Fruit fly (Drosophila melanogaster) whole organism, embryonic: ENCODE results near the gene Jhbp3.
A peak's percentile ranks its signal among the peaks of the same experiment; 100 is the strongest.

ENCODE experiments used
- ATbp ChIP-seq: fragments of 200-800 bp; sonication (Bioruptor generic); optimal IDR thresholded peaks from 2 replicates; lab custom pipeline; 2017; ENCODE audit warnings: missing biosample characterization, mild to moderate bottlenecking, missing genetic modification characterization, missing genetic modification reagents
- Asciz ChIP-seq: fragments of 200-800 bp; sonication (Bioruptor generic); optimal IDR thresholded peaks from 2 replicates; lab custom pipeline; 2017; ENCODE audit warnings: missing biosample characterization, mild to moderate bottlenecking, missing genetic modification characterization, missing genetic modification reagents
- Blimp-1 ChIP-seq: fragments of 200-800 bp; sonication (Bioruptor generic); optimal IDR thresholded peaks from 3 replicates; lab custom pipeline; 2018; ENCODE audit warnings: missing biosample characterization, missing genetic modification characterization, mild to moderate bottlenecking, moderate library complexity, missing genetic modification reagents
- CG10321 ChIP-seq: fragments of 200-800 bp; sonication (Bioruptor generic); IDR thresholded peaks from 2 replicates; pipeline ENCODE4 v1.3.6; 2022; ENCODE audit warnings: missing biosample characterization, missing genetic modification characterization
- CG10979 ChIP-seq: fragments of 200-800 bp; sonication (Bioruptor generic); optimal IDR thresholded peaks from 2 replicates; lab custom pipeline; 2018; ENCODE audit warnings: missing biosample characterization, mild to moderate bottlenecking, missing genetic modification characterization, moderate library complexity
- CG11093 ChIP-seq: fragments of 200-800 bp; sonication (Bioruptor generic); IDR thresholded peaks from 3 replicates; pipeline ENCODE4 v1.3.6; 2022; ENCODE audit warnings: missing biosample characterization, missing genetic modification characterization
- CG11504 ChIP-seq: fragments of 200-800 bp; sonication (Bioruptor generic); optimal IDR thresholded peaks from 3 replicates; lab custom pipeline; 2019; ENCODE audit warnings: missing biosample characterization, mild to moderate bottlenecking, missing genetic modification characterization, moderate library complexity
- CG12299 ChIP-seq: fragments of 200-800 bp; sonication (Bioruptor generic); optimal IDR thresholded peaks from 2 replicates; lab custom pipeline; 2018; ENCODE audit warnings: missing biosample characterization, mild to moderate bottlenecking, missing genetic modification characterization
- CG13287 ChIP-seq: fragments of 200-800 bp; sonication (Bioruptor generic); IDR thresholded peaks from 2 replicates; pipeline ENCODE4 v1.3.6; 2022; ENCODE audit warnings: missing biosample characterization, missing genetic modification characterization; ENCODE audit not compliant: partially characterized antibody
- CG16863 ChIP-seq: fragments of 200-800 bp; sonication (Bioruptor generic); optimal IDR thresholded peaks from 3 replicates; lab custom pipeline; 2016; ENCODE audit warnings: missing biosample characterization, missing genetic modification characterization
- CG18262 ChIP-seq: fragments of 200-800 bp; optimal IDR thresholded peaks from 3 replicates; lab custom pipeline; 2019; ENCODE audit warnings: missing biosample characterization, mild to moderate bottlenecking, missing genetic modification characterization, moderate library complexity
- CG3065 ChIP-seq: fragments of 200-800 bp; sonication (Bioruptor generic); optimal IDR thresholded peaks from 2 replicates; lab custom pipeline; 2016; ENCODE audit warnings: missing biosample characterization, missing genetic modification characterization
- CG31224 ChIP-seq: fragments of 200-800 bp; sonication (Bioruptor generic); IDR thresholded peaks from 2 replicates; pipeline ENCODE4 v1.3.6; 2022; ENCODE audit warnings: missing biosample characterization, missing genetic modification characterization
- CG31365 ChIP-seq: fragments of 200-800 bp; sonication (Bioruptor generic); optimal IDR thresholded peaks from 2 replicates; lab custom pipeline; 2018; ENCODE audit warnings: missing biosample characterization, mild to moderate bottlenecking, missing genetic modification characterization
- CG32767 ChIP-seq: fragments of 200-800 bp; sonication (Bioruptor generic); IDR thresholded peaks from 2 replicates; pipeline ENCODE4 v1.3.6; 2022; ENCODE audit warnings: missing biosample characterization, missing genetic modification characterization
- CG3407 ChIP-seq: fragments of 200-800 bp; sonication (Bioruptor generic); optimal IDR thresholded peaks from 2 replicates; lab custom pipeline; 2018; ENCODE audit warnings: missing biosample characterization, mild to moderate bottlenecking, missing genetic modification characterization
- CG6175 ChIP-seq: fragments of 200-800 bp; sonication (Bioruptor generic); IDR thresholded peaks from 3 replicates; pipeline ENCODE4 v1.3.6; 2022; ENCODE audit warnings: missing biosample characterization, missing genetic modification characterization
- CG6689 ChIP-seq: fragments of 200-800 bp; sonication (Bioruptor generic); IDR thresholded peaks from 2 replicates; pipeline ENCODE4 v1.3.6; 2022; ENCODE audit warnings: missing biosample characterization, missing genetic modification characterization
- CG7271 ChIP-seq: fragments of 200-800 bp; sonication (Bioruptor generic); optimal IDR thresholded peaks from 2 replicates; lab custom pipeline; 2018; ENCODE audit warnings: missing biosample characterization, mild to moderate bottlenecking, missing genetic modification characterization, moderate library complexity
- CG7987 ChIP-seq: fragments of 200-800 bp; sonication (Bioruptor generic); optimal IDR thresholded peaks from 2 replicates; lab custom pipeline; 2018; ENCODE audit warnings: missing biosample characterization, mild to moderate bottlenecking, missing genetic modification characterization, moderate library complexity
- CG9817 ChIP-seq: fragments of 200-800 bp; sonication (Bioruptor generic); optimal IDR thresholded peaks from 2 replicates; lab custom pipeline; 2018; ENCODE audit warnings: missing biosample characterization, mild to moderate bottlenecking, missing genetic modification characterization, moderate library complexity
- Dip2 ChIP-seq: fragments of 200-800 bp; sonication (Bioruptor generic); IDR thresholded peaks from 2 replicates; pipeline ENCODE4 v1.3.6; 2022; ENCODE audit warnings: missing biosample characterization, missing genetic modification characterization
- Hey ChIP-seq: fragments of 200-800 bp; sonication (Bioruptor generic); optimal IDR thresholded peaks from 3 replicates; lab custom pipeline; 2018; ENCODE audit warnings: missing biosample characterization, mild to moderate bottlenecking, missing genetic modification characterization
- Hr78 ChIP-seq, 2 experiments: fragments of 200-800 bp in 1 of 2; fragments of >200 bp in 1 of 2; sonication (Bioruptor generic) in 1 of 2; optimal IDR thresholded peaks; 2 replicates each; lab custom pipeline; 2017 to 2019; ENCODE audit warnings: missing biosample characterization in 2 of 2, missing genetic modification characterization in 2 of 2, mild to moderate bottlenecking in 1 of 2, moderate library complexity in 1 of 2
- Med ChIP-seq: fragments of 200-800 bp; sonication (Bioruptor generic); peaks from one replicate; lab custom pipeline; 2016; ENCODE audit warnings: missing biosample characterization, missing genetic modification characterization, mild to moderate bottlenecking, inconsistent platforms, moderate library complexity
- Optix ChIP-seq: fragments of 200-800 bp; sonication (Bioruptor generic); IDR thresholded peaks from 3 replicates; pipeline ENCODE4 v1.3.6; 2022; ENCODE audit warnings: missing biosample characterization, missing genetic modification characterization
- Pdp1 ChIP-seq, 2 experiments: fragments of 200-800 bp; sonication (Bioruptor generic); optimal IDR thresholded peaks; 3 replicates each; lab custom pipeline; 2016; ENCODE audit warnings: missing biosample characterization in 2 of 2, missing genetic modification characterization in 2 of 2, mild to moderate bottlenecking in 1 of 2, moderate library complexity in 1 of 2
- Ptx1 ChIP-seq: fragments of 200-800 bp; sonication (Bioruptor generic); IDR thresholded peaks from 2 replicates; pipeline ENCODE4 v1.3.6; 2022; ENCODE audit warnings: missing biosample characterization, missing genetic modification characterization
- Sin3A ChIP-seq: fragments of >200 bp; optimal IDR thresholded peaks from 2 replicates; lab custom pipeline; 2018
- aop ChIP-seq: fragments of 200-800 bp; sonication (Bioruptor generic); IDR thresholded peaks from 2 replicates; pipeline ENCODE4 v1.3.6; 2022; ENCODE audit warnings: missing biosample characterization, missing genetic modification characterization
- ase ChIP-seq: fragments of 200-800 bp; sonication (Bioruptor generic); IDR thresholded peaks from 3 replicates; pipeline ENCODE4 v1.3.6; 2022; ENCODE audit warnings: missing biosample characterization, missing genetic modification characterization
- cg ChIP-seq: fragments of 200-800 bp; sonication (Bioruptor generic); optimal IDR thresholded peaks from 3 replicates; lab custom pipeline; 2019; ENCODE audit warnings: missing biosample characterization, mild to moderate bottlenecking, missing genetic modification characterization, moderate library complexity
- chif ChIP-seq, 2 experiments: fragments of 200-800 bp; sonication (Bioruptor generic); optimal IDR thresholded peaks; 3 replicates each; lab custom pipeline; 2016; ENCODE audit warnings: missing biosample characterization in 2 of 2, missing genetic modification characterization in 2 of 2
- crc ChIP-seq: fragments of 200-800 bp; sonication (Bioruptor generic); optimal IDR thresholded peaks from 2 replicates; lab custom pipeline; 2016; ENCODE audit warnings: missing biosample characterization, missing genetic modification characterization
- dimm ChIP-seq: fragments of 200-800 bp; sonication (Bioruptor generic); IDR thresholded peaks from 2 replicates; pipeline ENCODE4 v1.3.6; 2022; ENCODE audit warnings: missing biosample characterization, missing genetic modification characterization
- dpn ChIP-seq, 2 experiments: fragments of 200-800 bp; sonication (Bioruptor generic); optimal IDR thresholded peaks; 3 replicates each; lab custom pipeline; 2016; ENCODE audit warnings: missing biosample characterization in 2 of 2, missing genetic modification characterization in 2 of 2
- emc ChIP-seq: fragments of 200-800 bp; sonication (Bioruptor generic); optimal IDR thresholded peaks from 2 replicates; lab custom pipeline; 2016; ENCODE audit warnings: missing biosample characterization, missing genetic modification characterization
- eyg ChIP-seq: fragments of 200-800 bp; sonication (Bioruptor generic); optimal IDR thresholded peaks from 3 replicates; lab custom pipeline; 2016; ENCODE audit warnings: missing biosample characterization, missing genetic modification characterization
- jing ChIP-seq: fragments of 200-800 bp; sonication (Bioruptor generic); optimal IDR thresholded peaks from 2 replicates; lab custom pipeline; 2018; ENCODE audit warnings: missing biosample characterization, mild to moderate bottlenecking, missing genetic modification characterization
- luna ChIP-seq: fragments of 200-800 bp; sonication (Bioruptor generic); optimal IDR thresholded peaks from 2 replicates; lab custom pipeline; 2016; ENCODE audit warnings: missing biosample characterization, missing genetic modification characterization
- maf-S ChIP-seq: fragments of 200-800 bp; sonication (Bioruptor generic); optimal IDR thresholded peaks from 2 replicates; lab custom pipeline; 2016; ENCODE audit warnings: missing biosample characterization, missing genetic modification characterization
- nau ChIP-seq: fragments of 200-800 bp; sonication (Bioruptor generic); optimal IDR thresholded peaks from 3 replicates; lab custom pipeline; 2017; ENCODE audit warnings: missing biosample characterization, mild to moderate bottlenecking, missing genetic modification characterization, missing genetic modification reagents
- pnt ChIP-seq: fragments of 200-800 bp; sonication (Bioruptor generic); optimal IDR thresholded peaks from 3 replicates; lab custom pipeline; 2016; ENCODE audit warnings: missing biosample characterization, missing genetic modification characterization
- pzg ChIP-seq: fragments of 200-800 bp; sonication (Bioruptor generic); optimal IDR thresholded peaks from 3 replicates; lab custom pipeline; 2018; ENCODE audit warnings: missing biosample characterization, mild to moderate bottlenecking, missing genetic modification characterization, moderate library complexity
- sd ChIP-seq: fragments of 200-800 bp; sonication (Bioruptor generic); optimal IDR thresholded peaks from 3 replicates; lab custom pipeline; 2018; ENCODE audit warnings: missing biosample characterization, mild to moderate bottlenecking, missing genetic modification characterization, moderate library complexity
- tll ChIP-seq, 2 experiments: fragments of 200-800 bp in 1 of 2; fragments of >200 bp in 1 of 2; sonication (Bioruptor generic) in 1 of 2; optimal IDR thresholded peaks; 2 replicates each; lab custom pipeline; 2017 to 2019; ENCODE audit warnings: missing biosample characterization in 2 of 2, missing genetic modification characterization in 2 of 2, mild to moderate bottlenecking in 1 of 2, moderate library complexity in 1 of 2
- toy ChIP-seq: fragments of 200-800 bp; sonication (Bioruptor generic); IDR thresholded peaks from 2 replicates; pipeline ENCODE4 v1.3.6; 2022; ENCODE audit warnings: missing biosample characterization, missing genetic modification characterization
- trh ChIP-seq: fragments of 200-800 bp; sonication (Bioruptor generic); optimal IDR thresholded peaks from 2 replicates; lab custom pipeline; 2016; ENCODE audit warnings: missing biosample characterization, missing genetic modification characterization
- zfh2 ChIP-seq: fragments of 200-800 bp; sonication (Bioruptor generic); optimal IDR thresholded peaks from 2 replicates; lab custom pipeline; 2016; ENCODE audit warnings: missing biosample characterization, missing genetic modification characterization

The Jhbp3 gene

DNA sequence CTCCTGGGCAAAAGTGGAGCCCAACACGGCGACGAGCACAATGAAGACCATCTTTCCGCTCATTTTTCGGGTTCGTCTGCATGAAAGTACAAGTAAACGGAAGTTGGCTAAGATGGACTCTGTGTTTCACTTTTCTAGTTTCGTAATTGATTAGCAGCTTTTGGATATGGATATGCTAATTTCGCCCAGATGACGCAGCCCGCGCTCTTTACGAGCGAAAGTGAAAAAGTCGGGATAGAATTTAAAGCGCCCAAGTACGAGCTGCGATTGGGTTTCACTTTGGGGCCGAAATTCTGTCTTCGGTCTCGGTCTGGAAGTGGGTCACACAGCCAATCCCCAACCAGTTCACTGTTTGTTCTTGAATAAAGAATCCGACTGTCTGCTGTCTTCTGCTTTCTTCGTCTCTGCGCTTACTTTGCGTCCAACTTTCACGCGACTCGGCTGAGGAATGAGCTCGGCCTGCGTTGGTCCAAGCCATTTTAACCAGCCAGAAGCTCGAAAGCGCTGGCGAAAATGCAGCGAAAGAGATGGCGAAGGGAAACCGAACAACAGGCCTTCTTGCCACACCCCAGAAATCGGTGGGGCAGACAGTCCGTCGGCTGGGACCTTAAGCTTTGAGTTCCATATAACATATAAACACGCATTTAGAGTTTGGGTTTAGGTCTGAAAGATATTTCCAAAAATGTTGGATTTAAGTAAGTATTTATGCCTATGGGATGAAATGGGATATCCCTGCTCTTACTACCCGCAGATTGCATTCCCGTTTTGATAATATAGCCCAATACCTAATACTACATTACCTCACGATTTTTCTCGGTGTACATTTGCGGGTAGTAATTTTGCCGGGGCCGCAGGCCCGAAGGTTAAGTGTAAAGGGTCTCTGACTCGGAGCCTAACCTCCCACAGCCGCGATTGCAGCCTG is 6.1 kb upstream of the Jhbp3 start, which contains the start of gene Jhbp2 (continued):
- no peak for TF ChIP-seq emc
- no peak for TF ChIP-seq ase (GFP tag; lab: Robert Waterston, UW)
- TF ChIP-seq CG10979 (tag; lab: Kevin White, UChicago), result no peak
- no peak for TF ChIP-seq jing
- no peak for TF ChIP-seq tll (GFP tag; optimal IDR thresholded peaks at IDR 0.05; lab: Kevin White, UChicago)
- TF ChIP-seq sd (tag; lab: Kevin White, UChicago), result no peak
- TF ChIP-seq CG7987 (GFP tag; lab: Kevin White, UChicago), result no peak
- TF ChIP-seq Dip2 (GFP tag; lab: Robert Waterston, UW), result no peak
- no peak for TF ChIP-seq luna (GFP tag; lab: Kevin White, UChicago)
- TF ChIP-seq trh (GFP tag; lab: Kevin White, UChicago), result no peak
- TF ChIP-seq pnt (GFP tag; lab: Kevin White, UChicago), result no peak
- TF ChIP-seq pzg (GFP tag; lab: Kevin White, UChicago), result no peak
- no peak for TF ChIP-seq CG6175 (GFP tag; lab: Robert Waterston, UW)
- TF ChIP-seq Ptx1, result no peak
- no peak for TF ChIP-seq CG6689
- no peak for TF ChIP-seq cg (GFP tag; lab: Kevin White, UChicago)
- no peak for TF ChIP-seq aop
- no peak for TF ChIP-seq CG3407
- peak; percentile 43 for TF ChIP-seq Med
- TF ChIP-seq CG7271 (tag; lab: Kevin White, UChicago), result no peak
- no peak for TF ChIP-seq CG31224 (GFP tag; lab: Robert Waterston, UW)
- TF ChIP-seq Pdp1 (GFP tag; optimal IDR thresholded peaks at IDR 0.05; lab: Kevin White, UChicago), result no peak
- no peak for TF ChIP-seq Hey (tag; lab: Kevin White, UChicago)
- TF ChIP-seq maf-S (GFP tag; lab: Kevin White, UChicago), result no peak
- no peak for TF ChIP-seq zfh2 (GFP tag; lab: Kevin White, UChicago)
- TF ChIP-seq CG31365 (tag; lab: Kevin White, UChicago), result no peak
- no peak for TF ChIP-seq Hr78 (GFP tag; optimal IDR thresholded peaks at IDR 0.05; lab: Kevin White, UChicago)
- TF ChIP-seq crc, result no peak
- TF ChIP-seq dpn (GFP tag; optimal IDR thresholded peaks at IDR 0.05; lab: Kevin White, UChicago), result no peak
- no peak for TF ChIP-seq eyg (GFP tag; lab: Kevin White, UChicago)
- TF ChIP-seq chif (GFP tag; optimal IDR thresholded peaks at IDR 0.05; lab: Kevin White, UChicago), result no peak
- peak; percentile 21 for TF ChIP-seq ATbp (GFP tag; lab: Kevin White, UChicago)
- TF ChIP-seq Sin3A (lab: Kevin White, UChicago), result no peak
- TF ChIP-seq CG16863, result no peak
- no peak for TF ChIP-seq toy (GFP tag; lab: Robert Waterston, UW)
- no peak for TF ChIP-seq Optix (GFP tag; lab: Robert Waterston, UW)
- TF ChIP-seq Asciz (GFP tag; lab: Kevin White, UChicago), result no peak
- no peak for TF ChIP-seq CG3065 (GFP tag; lab: Kevin White, UChicago)
- no peak for TF ChIP-seq CG32767 (GFP tag; lab: Robert Waterston, UW)
- no peak for TF ChIP-seq nau (GFP tag; lab: Kevin White, UChicago)
- TF ChIP-seq CG9817 (tag; lab: Kevin White, UChicago), result no peak
- peak; percentile 97 for TF ChIP-seq Blimp-1 (GFP tag; lab: Kevin White, UChicago)
- no peak for TF ChIP-seq CG13287
- no peak for TF ChIP-seq dimm (GFP tag; lab: Robert Waterston, UW)
- TF ChIP-seq CG18262 (tag; lab: Kevin White, UChicago), result peak; percentile 3
- no peak for TF ChIP-seq CG10321 (GFP tag; lab: Robert Waterston, UW)
- peak; percentile 10 for TF ChIP-seq CG11504
- no peak for TF ChIP-seq CG11093 (GFP tag; lab: Robert Waterston, UW)
- TF ChIP-seq CG12299, result no peak
